Worm (Caenorhabditis elegans) whole organism, L1 larva: ENCODE results near the gene sri-29.

Experiments used
- C16A3.4 ChIP-seq: fragments of 150-350 bp; optimal IDR thresholded peaks from 2 replicates; lab custom pipeline; 2014; ENCODE audit warnings: missing biosample characterization, missing genetic modification characterization
- F16B12.6 ChIP-seq: fragments of 150-350 bp; optimal IDR thresholded peaks from 2 replicates; lab custom pipeline; 2014; ENCODE audit warnings: missing biosample characterization, missing genetic modification characterization
- Y116A8C.19 ChIP-seq: sonication (generic microtip); optimal IDR thresholded peaks from 2 replicates; lab custom pipeline; 2016; ENCODE audit warnings: missing compliant biosample characterization, missing genetic modification characterization, borderline replicate concordance
- aha-1 ChIP-seq: fragments of 150-350 bp; optimal IDR thresholded peaks from 2 replicates; lab custom pipeline; 2014; ENCODE audit warnings: missing biosample characterization, missing genetic modification characterization
- ama-1 ChIP-seq: fragments of 150-350 bp; optimal IDR thresholded peaks from 2 replicates; lab custom pipeline; 2014
- ceh-63 ChIP-seq: fragments of 200-800 bp; sonication (Bioruptor generic); optimal IDR thresholded peaks from 2 replicates; lab custom pipeline; 2018; ENCODE audit warnings: mild to moderate bottlenecking, missing genetic modification characterization, missing compliant biosample characterization
- ceh-88 ChIP-seq: fragments of 200-800 bp; sonication (Bioruptor generic); IDR thresholded peaks from 2 replicates; pipeline ENCODE4 v1.3.6; 2022; ENCODE audit warnings: missing genetic modification characterization, missing compliant biosample characterization
- ceh-90 ChIP-seq: sonication (generic microtip); optimal IDR thresholded peaks from 2 replicates; lab custom pipeline; 2016; ENCODE audit warnings: missing genetic modification characterization, missing compliant biosample characterization
- dpl-1 ChIP-seq, 3 experiments: fragments of 150-350 bp in 2 of 3; sonication (generic microtip) in 1 of 3; optimal IDR thresholded peaks; 2 replicates each; lab custom pipeline; 2014 to 2017; ENCODE audit warnings: missing biosample characterization in 3 of 3, missing genetic modification characterization in 3 of 3, missing genetic modification reagents in 3 of 3
- dsc-1 ChIP-seq: sonication (generic microtip); optimal IDR thresholded peaks from 2 replicates; lab custom pipeline; 2016; ENCODE audit warnings: mild to moderate bottlenecking, missing genetic modification characterization, missing compliant biosample characterization
- efl-3 ChIP-seq: fragments of 200-800 bp; sonication (Bioruptor generic); optimal IDR thresholded peaks from 2 replicates; lab custom pipeline; 2018; ENCODE audit warnings: mild to moderate bottlenecking, missing genetic modification characterization, missing compliant biosample characterization
- elt-2 ChIP-seq: sonication (generic microtip); optimal IDR thresholded peaks from 2 replicates; lab custom pipeline; 2016; ENCODE audit warnings: missing genetic modification characterization, mild to moderate bottlenecking, inconsistent platforms, missing compliant biosample characterization, missing genetic modification reagents
- elt-3 ChIP-seq, 6 experiments: fragments of 150-350 bp in 1 of 6; sonication (generic microtip); optimal IDR thresholded peaks; 2 replicates each; lab custom pipeline; 2017 to 2018; ENCODE audit warnings: missing biosample characterization in 6 of 6, missing genetic modification characterization in 6 of 6, inconsistent platforms in 1 of 6
- ets-5 ChIP-seq: fragments of 200-800 bp; sonication (Bioruptor generic); IDR thresholded peaks from 2 replicates; pipeline ENCODE4 v1.3.6; 2022; ENCODE audit warnings: missing genetic modification characterization, missing compliant biosample characterization
- fkh-10 ChIP-seq: sonication (generic microtip); optimal IDR thresholded peaks from 2 replicates; lab custom pipeline; 2017; ENCODE audit warnings: missing biosample characterization, missing genetic modification reagents, missing genetic modification characterization
- fkh-8 ChIP-seq: sonication (generic microtip); optimal IDR thresholded peaks from 2 replicates; lab custom pipeline; 2016; ENCODE audit warnings: mild to moderate bottlenecking, missing genetic modification characterization, missing compliant biosample characterization
- fos-1 ChIP-seq: fragments of 150-350 bp; optimal IDR thresholded peaks from 2 replicates; lab custom pipeline; 2014; ENCODE audit warnings: missing biosample characterization, missing genetic modification characterization
- hlh-17 ChIP-seq: fragments of 200-800 bp; sonication (Bioruptor generic); optimal IDR thresholded peaks from 2 replicates; lab custom pipeline; 2018; ENCODE audit warnings: missing genetic modification characterization, mild to moderate bottlenecking, missing compliant biosample characterization, moderate library complexity, borderline replicate concordance
- hpl-2 ChIP-seq: fragments of 150-350 bp; optimal IDR thresholded peaks from 2 replicates; lab custom pipeline; 2014; ENCODE audit warnings: missing biosample characterization, missing genetic modification reagents, missing genetic modification characterization
- irx-1 ChIP-seq: sonication (generic microtip); optimal IDR thresholded peaks from 2 replicates; lab custom pipeline; 2016; ENCODE audit warnings: missing genetic modification characterization, missing compliant biosample characterization
- isw-1 ChIP-seq: fragments of 200-800 bp; sonication (Bioruptor generic); IDR thresholded peaks from 2 replicates; pipeline ENCODE4 v1.3.6; 2022; ENCODE audit warnings: missing genetic modification characterization, missing compliant biosample characterization
- jun-1 ChIP-seq: fragments of 150-350 bp; optimal IDR thresholded peaks from 2 replicates; lab custom pipeline; 2014; ENCODE audit warnings: missing biosample characterization, missing genetic modification reagents, missing genetic modification characterization
- lin-13 ChIP-seq: fragments of 150-350 bp; optimal IDR thresholded peaks from 2 replicates; lab custom pipeline; 2014; ENCODE audit warnings: missing biosample characterization, missing genetic modification reagents, missing genetic modification characterization
- lin-14 ChIP-seq: fragments of 200-800 bp; sonication (Bioruptor generic); optimal IDR thresholded peaks from 2 replicates; lab custom pipeline; 2018; ENCODE audit warnings: mild to moderate bottlenecking, missing genetic modification characterization, moderate library complexity, missing compliant biosample characterization
- lin-15B ChIP-seq: fragments of 150-350 bp; sonication (generic microtip); optimal IDR thresholded peaks from 3 replicates; lab custom pipeline; 2014; ENCODE audit warnings: missing biosample characterization, missing genetic modification characterization
- lir-3 ChIP-seq: sonication (generic microtip); optimal IDR thresholded peaks from 2 replicates; lab custom pipeline; 2016; ENCODE audit warnings: mild to moderate bottlenecking, missing genetic modification characterization, moderate library complexity, missing compliant biosample characterization; ENCODE audit not compliant: poor library complexity
- mab-9 ChIP-seq: fragments of 200-800 bp; sonication (Bioruptor generic); IDR thresholded peaks from 2 replicates; pipeline ENCODE4 v1.3.6; 2022; ENCODE audit warnings: missing genetic modification reagents, missing genetic modification characterization, missing compliant biosample characterization
- mdl-1 ChIP-seq, 2 experiments: fragments of 150-350 bp; optimal IDR thresholded peaks; 2 replicates each; lab custom pipeline; 2014 to 2017; ENCODE audit warnings: missing biosample characterization in 2 of 2, missing genetic modification characterization in 2 of 2, inconsistent platforms in 1 of 2
- mef-2 ChIP-seq: fragments of 150-350 bp; optimal IDR thresholded peaks from 2 replicates; lab custom pipeline; 2014; ENCODE audit warnings: missing biosample characterization, missing genetic modification characterization
- mep-1 ChIP-seq: fragments of 150-350 bp; optimal IDR thresholded peaks from 2 replicates; lab custom pipeline; 2014; ENCODE audit warnings: missing biosample characterization, missing genetic modification characterization
- nhr-11 ChIP-seq: fragments of 150-350 bp; optimal IDR thresholded peaks from 2 replicates; lab custom pipeline; 2014; ENCODE audit warnings: missing biosample characterization, missing genetic modification characterization
- nhr-12 ChIP-seq: sonication (generic microtip); optimal IDR thresholded peaks from 2 replicates; lab custom pipeline; 2017; ENCODE audit warnings: missing biosample characterization, missing genetic modification characterization
- nhr-20 ChIP-seq: sonication (generic microtip); optimal IDR thresholded peaks from 2 replicates; lab custom pipeline; 2016; ENCODE audit warnings: mild to moderate bottlenecking, missing genetic modification characterization, missing compliant biosample characterization
- nhr-237 ChIP-seq: fragments of 150-350 bp; optimal IDR thresholded peaks from 2 replicates; lab custom pipeline; 2014; ENCODE audit warnings: missing biosample characterization, missing genetic modification characterization
- nhr-28 ChIP-seq: fragments of 150-350 bp; optimal IDR thresholded peaks from 2 replicates; lab custom pipeline; 2014; ENCODE audit warnings: missing biosample characterization, missing genetic modification characterization
- nhr-76 ChIP-seq: sonication (generic microtip); optimal IDR thresholded peaks from 2 replicates; lab custom pipeline; 2017; ENCODE audit warnings: missing biosample characterization, missing genetic modification characterization
- nhr-77 ChIP-seq: fragments of 150-350 bp; optimal IDR thresholded peaks from 2 replicates; lab custom pipeline; 2014; ENCODE audit warnings: missing biosample characterization, missing genetic modification characterization
- nhr-90 ChIP-seq: sonication (generic microtip); optimal IDR thresholded peaks from 2 replicates; lab custom pipeline; 2016; ENCODE audit warnings: mild to moderate bottlenecking, missing genetic modification characterization, missing compliant biosample characterization; ENCODE audit not compliant: poor library complexity
- pag-3 ChIP-seq: sonication (generic microtip); optimal IDR thresholded peaks from 2 replicates; lab custom pipeline; 2017; ENCODE audit warnings: missing genetic modification characterization, mild to moderate bottlenecking, missing compliant biosample characterization, antibody characterized with exemption, borderline replicate concordance; ENCODE audit not compliant: insufficient read depth
- pax-3 ChIP-seq: fragments of 200-800 bp; sonication (Bioruptor generic); optimal IDR thresholded peaks from 2 replicates; lab custom pipeline; 2018; ENCODE audit warnings: mild to moderate bottlenecking, missing genetic modification characterization, moderate library complexity, missing compliant biosample characterization
- sox-4 ChIP-seq: sonication (generic microtip); optimal IDR thresholded peaks from 2 replicates; lab custom pipeline; 2016; ENCODE audit warnings: missing genetic modification characterization, missing compliant biosample characterization
- sptf-1 ChIP-seq: fragments of 150-350 bp; optimal IDR thresholded peaks from 2 replicates; lab custom pipeline; 2014; ENCODE audit warnings: missing biosample characterization, missing genetic modification characterization
- sup-37 ChIP-seq: fragments of 200-800 bp; sonication (Bioruptor generic); optimal IDR thresholded peaks from 2 replicates; lab custom pipeline; 2018; ENCODE audit warnings: mild to moderate bottlenecking, missing genetic modification characterization, missing compliant biosample characterization
- unc-30 ChIP-seq: sonication (generic microtip); optimal IDR thresholded peaks from 2 replicates; lab custom pipeline; 2017; ENCODE audit warnings: missing biosample characterization, missing genetic modification characterization
- unc-86 ChIP-seq: sonication (generic microtip); optimal IDR thresholded peaks from 2 replicates; lab custom pipeline; 2016; ENCODE audit warnings: missing genetic modification characterization, missing compliant biosample characterization
- unc-98 ChIP-seq: fragments of 200-800 bp; sonication (Bioruptor generic); IDR thresholded peaks from 2 replicates; pipeline ENCODE4 v1.3.6; 2022; ENCODE audit warnings: missing genetic modification characterization, missing compliant biosample characterization
- xbp-1 ChIP-seq: sonication (generic microtip); optimal IDR thresholded peaks from 2 replicates; lab custom pipeline; 2016; ENCODE audit warnings: missing genetic modification characterization, missing compliant biosample characterization
- zag-1 ChIP-seq: fragments of 150-350 bp; optimal IDR thresholded peaks from 2 replicates; lab custom pipeline; 2014; ENCODE audit warnings: missing biosample characterization, missing genetic modification characterization
- ztf-11 ChIP-seq, 2 experiments: sonication (generic microtip); optimal IDR thresholded peaks; 2 replicates each; lab custom pipeline; 2016 to 2017; ENCODE audit warnings: missing genetic modification characterization in 2 of 2, missing biosample characterization in 1 of 2, missing compliant biosample characterization in 1 of 2

Gene sri-29

DNA sequence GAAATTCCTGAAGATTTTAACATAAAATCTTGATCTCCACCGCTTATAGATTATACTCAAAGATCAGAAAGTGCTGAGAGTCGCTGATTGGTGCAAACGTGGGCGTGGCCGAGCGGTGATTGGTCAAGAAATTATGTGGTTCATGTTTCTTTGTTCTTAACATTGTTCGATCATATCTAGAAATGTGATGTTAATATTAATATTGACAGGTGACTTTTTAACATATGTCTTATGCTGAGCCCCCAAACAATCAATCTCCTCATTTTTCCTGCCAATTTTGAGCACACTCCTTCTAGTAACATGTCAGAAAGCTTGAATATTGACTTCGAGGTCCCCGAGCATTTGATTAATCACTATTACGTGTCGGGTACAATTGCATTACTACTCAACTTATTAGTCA lies at the start of gene sri-29:
Gene sri-29 (plus strand): TSS at position 301 of the 400 bp plus-strand sequence.
- TF ChIP-seq irx-1 (no peak), nhr-237 (no peak), sup-37 (GFP tag; lab: Kevin White, UChicago) (no peak)

- TF ChIP-seq isw-1 (GFP tag; lab: Robert Waterston, UW) (no peak), ceh-88 (GFP tag; lab: Robert Waterston, UW) (no peak), sptf-1 (tag; lab: Kevin White, UChicago) (no peak), unc-30 (tag; lab: Kevin White, UChicago) (no peak), mep-1 (tag; lab: Kevin White, UChicago) (no peak), lin-13 (peak; percentile 18), irx-1 (no peak), unc-98 (no peak), nhr-20 (tag; lab: Kevin White, UChicago) (peak; percentile 29), nhr-11 (tag; lab: Kevin White, UChicago) (no peak), ceh-63 (GFP tag; lab: Kevin White, UChicago) (no peak), Y116A8C.19 (tag; lab: Kevin White, UChicago) (no peak), lir-3 (tag; lab: Kevin White, UChicago) (no peak), lin-14 (GFP tag; lab: Kevin White, UChicago) (peak; percentile 66), nhr-28 (tag; lab: Kevin White, UChicago) (no peak), mef-2 (no peak), dpl-1 (GFP tag; optimal IDR thresholded peaks at IDR 0.05; lab: Kevin White, UChicago) (peak; percentile 10 to 28 (median 13)), C16A3.4 (tag; lab: Kevin White, UChicago) (no peak), zag-1 (tag; lab: Kevin White, UChicago) (no peak), dsc-1 (tag; lab: Kevin White, UChicago) (no peak), pax-3 (no peak), fkh-8 (tag; lab: Kevin White, UChicago) (no peak), sox-4 (tag; lab: Kevin White, UChicago) (no peak), ceh-90 (tag; lab: Kevin White, UChicago) (no peak), efl-3 (GFP tag; lab: Kevin White, UChicago) (no peak), F16B12.6 (tag; lab: Kevin White, UChicago) (no peak), elt-2 (tag; lab: Kevin White, UChicago) (no peak), fkh-10 (no peak), mab-9 (GFP tag; lab: Robert Waterston, UW) (no peak), elt-3 (tag; optimal IDR thresholded peaks at IDR 0.05; lab: Kevin White, UChicago) (peak in 1 of 6 experiments; percentile 39), unc-86 (tag; lab: Kevin White, UChicago) (no peak), mdl-1 (tag; optimal IDR thresholded peaks at IDR 0.05; lab: Kevin White, UChicago) (no peak), aha-1 (tag; lab: Kevin White, UChicago) (no peak), nhr-77 (tag; lab: Kevin White, UChicago) (no peak), nhr-90 (tag; lab: Kevin White, UChicago) (no peak), pag-3 (tag; lab: Kevin White, UChicago) (no peak), sup-37 (GFP tag; lab: Kevin White, UChicago) (no peak), ets-5 (GFP tag; lab: Robert Waterston, UW) (no peak), xbp-1 (no peak), nhr-12 (tag; lab: Kevin White, UChicago) (no peak), ama-1 (lab: Kevin White, UChicago) (no peak), lin-15B (tag; lab: Kevin White, UChicago) (no peak), hlh-17 (GFP tag; lab: Kevin White, UChicago) (no peak), fos-1 (no peak), hpl-2 (no peak), jun-1 (no peak), nhr-76 (tag; lab: Kevin White, UChicago) (no peak), nhr-237 (no peak), ztf-11 (tag; optimal IDR thresholded peaks at IDR 0.05; lab: Kevin White, UChicago) (no peak)
Measured at ce11 chrII:2994590-2995392, 49.3 kb upstream of the sri-29 start.
